Worm (Caenorhabditis elegans) whole organism, L1 larva: Measurements from ENCODE around the gene Y39A1A.9.

Experiments
- C34B4.2 ChIP-seq: sonication (generic microtip); optimal IDR thresholded peaks from 2 replicates; lab custom pipeline; 2017; ENCODE audit warnings: mild to moderate bottlenecking, missing genetic modification characterization, missing compliant biosample characterization
- Y116A8C.19 ChIP-seq: sonication (generic microtip); optimal IDR thresholded peaks from 2 replicates; lab custom pipeline; 2016; ENCODE audit warnings: missing compliant biosample characterization, missing genetic modification characterization, borderline replicate concordance
- blmp-1 ChIP-seq: fragments of 150-350 bp; optimal IDR thresholded peaks from 2 replicates; lab custom pipeline; 2014; ENCODE audit warnings: missing biosample characterization, missing genetic modification characterization
- ceh-88 ChIP-seq: fragments of 200-800 bp; sonication (Bioruptor generic); IDR thresholded peaks from 2 replicates; pipeline ENCODE4 v1.3.6; 2022; ENCODE audit warnings: missing genetic modification characterization, missing compliant biosample characterization
- ces-1 ChIP-seq: fragments of 150-350 bp; optimal IDR thresholded peaks from 2 replicates; lab custom pipeline; 2014; ENCODE audit warnings: missing biosample characterization, missing genetic modification reagents, missing genetic modification characterization
- efl-1 ChIP-seq, 4 experiments: fragments of 150-350 bp; optimal IDR thresholded peaks in 3 of 4; peaks in 1 of 4; 1 replicate in 1 of 4; 2 replicates in 3 of 4; lab custom pipeline; 2014; ENCODE audit warnings: missing biosample characterization in 2 of 4, missing genetic modification characterization in 2 of 4, missing genetic modification reagents in 2 of 4
- efl-3 ChIP-seq: fragments of 200-800 bp; sonication (Bioruptor generic); optimal IDR thresholded peaks from 2 replicates; lab custom pipeline; 2018; ENCODE audit warnings: mild to moderate bottlenecking, missing genetic modification characterization, missing compliant biosample characterization
- elt-3 ChIP-seq, 6 experiments: fragments of 150-350 bp in 1 of 6; sonication (generic microtip); optimal IDR thresholded peaks; 2 replicates each; lab custom pipeline; 2017 to 2018; ENCODE audit warnings: missing biosample characterization in 6 of 6, missing genetic modification characterization in 6 of 6, inconsistent platforms in 1 of 6
- ets-5 ChIP-seq: fragments of 200-800 bp; sonication (Bioruptor generic); IDR thresholded peaks from 2 replicates; pipeline ENCODE4 v1.3.6; 2022; ENCODE audit warnings: missing genetic modification characterization, missing compliant biosample characterization
- fkh-10 ChIP-seq: sonication (generic microtip); optimal IDR thresholded peaks from 2 replicates; lab custom pipeline; 2017; ENCODE audit warnings: missing biosample characterization, missing genetic modification reagents, missing genetic modification characterization
- fkh-4 ChIP-seq: sonication (generic microtip); optimal IDR thresholded peaks from 2 replicates; lab custom pipeline; 2016; ENCODE audit warnings: missing compliant biosample characterization, missing genetic modification characterization, borderline replicate concordance
- fkh-8 ChIP-seq: sonication (generic microtip); optimal IDR thresholded peaks from 2 replicates; lab custom pipeline; 2016; ENCODE audit warnings: mild to moderate bottlenecking, missing genetic modification characterization, missing compliant biosample characterization
- fos-1 ChIP-seq: fragments of 150-350 bp; optimal IDR thresholded peaks from 2 replicates; lab custom pipeline; 2014; ENCODE audit warnings: missing biosample characterization, missing genetic modification characterization
- hlh-17 ChIP-seq: fragments of 200-800 bp; sonication (Bioruptor generic); optimal IDR thresholded peaks from 2 replicates; lab custom pipeline; 2018; ENCODE audit warnings: missing genetic modification characterization, mild to moderate bottlenecking, missing compliant biosample characterization, moderate library complexity, borderline replicate concordance
- hlh-4 ChIP-seq: sonication (generic microtip); optimal IDR thresholded peaks from 2 replicates; lab custom pipeline; 2016; ENCODE audit warnings: mild to moderate bottlenecking, missing genetic modification characterization, missing compliant biosample characterization
- irx-1 ChIP-seq: sonication (generic microtip); optimal IDR thresholded peaks from 2 replicates; lab custom pipeline; 2016; ENCODE audit warnings: missing genetic modification characterization, missing compliant biosample characterization
- lin-13 ChIP-seq: fragments of 150-350 bp; optimal IDR thresholded peaks from 2 replicates; lab custom pipeline; 2014; ENCODE audit warnings: missing biosample characterization, missing genetic modification reagents, missing genetic modification characterization
- lin-14 ChIP-seq: fragments of 200-800 bp; sonication (Bioruptor generic); optimal IDR thresholded peaks from 2 replicates; lab custom pipeline; 2018; ENCODE audit warnings: mild to moderate bottlenecking, missing genetic modification characterization, moderate library complexity, missing compliant biosample characterization
- lin-15B ChIP-seq: fragments of 150-350 bp; sonication (generic microtip); optimal IDR thresholded peaks from 3 replicates; lab custom pipeline; 2014; ENCODE audit warnings: missing biosample characterization, missing genetic modification characterization
- lin-39 ChIP-seq: fragments of 150-350 bp; optimal IDR thresholded peaks from 2 replicates; lab custom pipeline; 2014; ENCODE audit warnings: missing biosample characterization, missing genetic modification reagents, missing genetic modification characterization
- lir-3 ChIP-seq: sonication (generic microtip); optimal IDR thresholded peaks from 2 replicates; lab custom pipeline; 2016; ENCODE audit warnings: mild to moderate bottlenecking, missing genetic modification characterization, moderate library complexity, missing compliant biosample characterization; ENCODE audit not compliant: poor library complexity
- mdl-1 ChIP-seq, 2 experiments: fragments of 150-350 bp; optimal IDR thresholded peaks; 2 replicates each; lab custom pipeline; 2014 to 2017; ENCODE audit warnings: missing biosample characterization in 2 of 2, missing genetic modification characterization in 2 of 2, inconsistent platforms in 1 of 2
- mef-2 ChIP-seq: fragments of 150-350 bp; optimal IDR thresholded peaks from 2 replicates; lab custom pipeline; 2014; ENCODE audit warnings: missing biosample characterization, missing genetic modification characterization
- nhr-12 ChIP-seq: sonication (generic microtip); optimal IDR thresholded peaks from 2 replicates; lab custom pipeline; 2017; ENCODE audit warnings: missing biosample characterization, missing genetic modification characterization
- nhr-19 ChIP-seq: fragments of 200-800 bp; sonication (Bioruptor generic); conservative IDR thresholded peaks from 2 replicates; pipeline ENCODE4 v1.3.6; 2022; ENCODE audit warnings: missing genetic modification characterization, missing compliant biosample characterization
- nhr-28 ChIP-seq: fragments of 150-350 bp; optimal IDR thresholded peaks from 2 replicates; lab custom pipeline; 2014; ENCODE audit warnings: missing biosample characterization, missing genetic modification characterization
- nhr-71 ChIP-seq: sonication (generic microtip); optimal IDR thresholded peaks from 2 replicates; lab custom pipeline; 2016; ENCODE audit warnings: mild to moderate bottlenecking, missing genetic modification characterization, moderate library complexity, missing compliant biosample characterization
- nhr-77 ChIP-seq: fragments of 150-350 bp; optimal IDR thresholded peaks from 2 replicates; lab custom pipeline; 2014; ENCODE audit warnings: missing biosample characterization, missing genetic modification characterization
- nhr-85 ChIP-seq: sonication (generic microtip); peaks from one replicate; lab custom pipeline; 2016; ENCODE audit warnings: missing genetic modification characterization, inconsistent platforms, missing compliant biosample characterization
- nhr-90 ChIP-seq: sonication (generic microtip); optimal IDR thresholded peaks from 2 replicates; lab custom pipeline; 2016; ENCODE audit warnings: mild to moderate bottlenecking, missing genetic modification characterization, missing compliant biosample characterization; ENCODE audit not compliant: poor library complexity
- rnt-1 ChIP-seq: sonication (generic microtip); optimal IDR thresholded peaks from 2 replicates; lab custom pipeline; 2016; ENCODE audit warnings: mild to moderate bottlenecking, missing genetic modification characterization, moderate library complexity, missing compliant biosample characterization
- skn-1 ChIP-seq: fragments of 150-350 bp; optimal IDR thresholded peaks from 2 replicates; lab custom pipeline; 2014; ENCODE audit warnings: missing biosample characterization, missing genetic modification characterization
- snu-23 ChIP-seq: sonication (generic microtip); optimal IDR thresholded peaks from 2 replicates; lab custom pipeline; 2016; ENCODE audit warnings: missing genetic modification characterization, missing compliant biosample characterization
- sup-37 ChIP-seq: fragments of 200-800 bp; sonication (Bioruptor generic); optimal IDR thresholded peaks from 2 replicates; lab custom pipeline; 2018; ENCODE audit warnings: mild to moderate bottlenecking, missing genetic modification characterization, missing compliant biosample characterization
- swsn-7 ChIP-seq: sonication (generic microtip); optimal IDR thresholded peaks from 2 replicates; lab custom pipeline; 2016; ENCODE audit warnings: missing genetic modification characterization, missing compliant biosample characterization
- unc-86 ChIP-seq: sonication (generic microtip); optimal IDR thresholded peaks from 2 replicates; lab custom pipeline; 2016; ENCODE audit warnings: missing genetic modification characterization, missing compliant biosample characterization
- vab-15 ChIP-seq: sonication (generic microtip); optimal IDR thresholded peaks from 2 replicates; lab custom pipeline; 2017; ENCODE audit warnings: missing genotype, mild to moderate bottlenecking, missing genetic modification characterization, missing compliant biosample characterization
- xbp-1 ChIP-seq: sonication (generic microtip); optimal IDR thresholded peaks from 2 replicates; lab custom pipeline; 2016; ENCODE audit warnings: missing genetic modification characterization, missing compliant biosample characterization

Gene Y39A1A.9

ce11 chrIII:10633403-10633674, at the start of gene Y39A1A.9:
Gene Y39A1A.9 (minus strand): TSS chrIII:10633501.
- TF ChIP-seq hlh-17 (GFP tag; lab: Kevin White, UChicago) (no peak), ets-5 (GFP tag; lab: Robert Waterston, UW) (no peak), lin-15B (tag; lab: Kevin White, UChicago) (no peak), swsn-7 (no peak), efl-3 (GFP tag; lab: Kevin White, UChicago) (no peak), nhr-77 (tag; lab: Kevin White, UChicago) (no peak), nhr-19 (GFP tag; lab: Robert Waterston, UW) (no peak), rnt-1 (tag; lab: Kevin White, UChicago) (no peak), fkh-10 (GFP tag; lab: Kevin White, UChicago) (no peak), nhr-85 (no peak), xbp-1 (tag; lab: Kevin White, UChicago) (no peak), C34B4.2 (tag; lab: Kevin White, UChicago) (no peak), ceh-88 (GFP tag; lab: Robert Waterston, UW) (no peak), nhr-71 (tag; lab: Kevin White, UChicago) (no peak), fkh-8 (tag; lab: Kevin White, UChicago) (no peak)

- TF ChIP-seq hlh-17 (GFP tag; lab: Kevin White, UChicago), result no peak
- TF ChIP-seq ces-1, result no peak
- TF ChIP-seq fkh-8 (tag; lab: Kevin White, UChicago), result no peak
- TF ChIP-seq skn-1 (tag; lab: Kevin White, UChicago), result no peak
Observed at ce11 chrIII:10678971-10679370, 45.7 kb upstream of the Y39A1A.9 start, which contains the start of gene Y39A1A.16. Gene Y39A1A.16 (plus strand): TSS chrIII:10679271.

ce11 chrIII:10671894-10672293, 38.6 kb upstream of the Y39A1A.9 start:
- TF ChIP-seq efl-1 (optimal IDR thresholded peaks at IDR 0.05; lab: Kevin White, UChicago) (no peak), efl-1 (GFP tag; optimal IDR thresholded peaks at IDR 0.05 in 1 of 2; lab: Kevin White, UChicago) (peak in 1 of 2 experiments; percentile 60), mdl-1 (tag; optimal IDR thresholded peaks at IDR 0.05; lab: Kevin White, UChicago) (no peak), blmp-1 (peak; percentile 83), C34B4.2 (tag; lab: Kevin White, UChicago) (no peak), vab-15 (tag; lab: Kevin White, UChicago) (no peak), unc-86 (tag; lab: Kevin White, UChicago) (no peak), lin-13 (GFP tag; lab: Kevin White, UChicago) (no peak)

- no peak for TF ChIP-seq elt-3 (tag; optimal IDR thresholded peaks at IDR 0.05; lab: Kevin White, UChicago)
- peak; percentile 55 for TF ChIP-seq nhr-85
- no peak for TF ChIP-seq snu-23 (GFP tag; lab: Kevin White, UChicago)
- no peak for TF ChIP-seq sup-37 (GFP tag; lab: Kevin White, UChicago)
Observed at ce11 chrIII:10666640-10667039, 33.3 kb upstream of the Y39A1A.9 start.

- no peak for TF ChIP-seq nhr-28 (tag; lab: Kevin White, UChicago)
- peak; percentile 79 for TF ChIP-seq nhr-85
- TF ChIP-seq mef-2 (tag; lab: Kevin White, UChicago), result no peak
- TF ChIP-seq blmp-1, result peak; percentile 58
- TF ChIP-seq lin-14 (GFP tag; lab: Kevin White, UChicago), result peak; percentile 38
- no peak for TF ChIP-seq irx-1 (tag; lab: Kevin White, UChicago)
- no peak for TF ChIP-seq nhr-90 (tag; lab: Kevin White, UChicago)
- peak in 1 of 6 experiments; percentile 6 for TF ChIP-seq elt-3 (tag; optimal IDR thresholded peaks at IDR 0.05; lab: Kevin White, UChicago)
- TF ChIP-seq rnt-1 (tag; lab: Kevin White, UChicago), result no peak
- no peak for TF ChIP-seq fos-1
Observed at ce11 chrIII:10661292-10661691, 28.0 kb upstream of the Y39A1A.9 start.

ce11 chrIII:10658394-10658793, 25.1 kb upstream of the Y39A1A.9 start:
- TF ChIP-seq lir-3 (tag; lab: Kevin White, UChicago), result no peak
- TF ChIP-seq Y116A8C.19 (tag; lab: Kevin White, UChicago), result no peak
- TF ChIP-seq ets-5 (GFP tag; lab: Robert Waterston, UW), result no peak
- no peak for TF ChIP-seq vab-15 (tag; lab: Kevin White, UChicago)
- no peak for TF ChIP-seq nhr-85
- no peak for TF ChIP-seq nhr-77 (tag; lab: Kevin White, UChicago)
- TF ChIP-seq nhr-12 (tag; lab: Kevin White, UChicago), result no peak
- TF ChIP-seq lin-39 (tag; lab: Kevin White, UChicago), result no peak
- TF ChIP-seq hlh-4, result no peak
- no peak for TF ChIP-seq rnt-1 (tag; lab: Kevin White, UChicago)
- no peak for TF ChIP-seq fkh-4 (tag; lab: Kevin White, UChicago)
- TF ChIP-seq, all 84 proteins: peak for 0
